Worm (Caenorhabditis elegans) whole organism, L4 larva: ENCODE results near the gene F56C9.10.

ENCODE experiments used
- ceh-82 ChIP-seq: sonication (generic microtip); optimal IDR thresholded peaks from 2 replicates; lab custom pipeline; 2017; ENCODE audit warnings: missing biosample characterization, missing genetic modification characterization
- fos-1 ChIP-seq: fragments of 150-350 bp; optimal IDR thresholded peaks from 2 replicates; lab custom pipeline; 2014; ENCODE audit warnings: missing biosample characterization, missing genetic modification characterization
- lin-38 ChIP-seq: fragments of 200-800 bp; sonication (Bioruptor generic); IDR thresholded peaks from 2 replicates; pipeline ENCODE4 v1.3.6; 2022; ENCODE audit warnings: missing genetic modification reagents, missing genetic modification characterization, missing compliant biosample characterization
- nhr-11 ChIP-seq: fragments of 150-350 bp; optimal IDR thresholded peaks from 2 replicates; lab custom pipeline; 2014; ENCODE audit warnings: missing biosample characterization, missing genetic modification characterization
- sdz-12 ChIP-seq: fragments of 200-800 bp; sonication (Bioruptor generic); optimal IDR thresholded peaks from 2 replicates; lab custom pipeline; 2018; ENCODE audit warnings: mild to moderate bottlenecking, missing genetic modification characterization, missing compliant biosample characterization
- set-16 ChIP-seq: fragments of 200-800 bp; sonication (Bioruptor generic); IDR thresholded peaks from 2 replicates; pipeline ENCODE4 v1.3.6; 2022; ENCODE audit warnings: missing genetic modification reagents, missing genetic modification characterization, missing compliant biosample characterization
- ztf-11 ChIP-seq: fragments of 150-350 bp; optimal IDR thresholded peaks from 2 replicates; lab custom pipeline; 2014; ENCODE audit warnings: missing biosample characterization, missing genetic modification characterization

DNA sequence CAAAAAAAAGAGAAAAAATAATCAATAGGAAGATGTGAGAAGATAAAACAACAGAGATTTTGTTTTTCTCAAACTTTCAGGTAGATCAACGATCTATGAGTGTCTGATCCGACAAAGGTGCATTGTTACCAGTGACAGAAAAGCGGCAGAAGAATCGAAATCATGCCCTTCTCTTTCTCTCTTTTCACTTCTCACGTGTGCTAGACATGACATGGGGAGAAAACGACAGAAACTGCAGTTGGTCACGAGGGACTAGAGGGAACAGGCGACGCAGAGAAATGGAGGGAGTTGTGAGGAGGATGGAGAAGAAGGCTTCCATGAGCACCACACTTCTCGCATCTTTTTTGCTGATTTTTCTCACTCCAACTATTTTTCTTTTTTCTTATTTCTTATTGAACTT is at the start of gene F56C9.10:
- peak; percentile 65 for TF ChIP-seq set-16
- TF ChIP-seq fos-1 (tag; lab: Kevin White, UChicago), result no peak
- no peak for TF ChIP-seq sdz-12
- TF ChIP-seq ceh-82 (tag; lab: Kevin White, UChicago), result no peak
- no peak for TF ChIP-seq ztf-11
- peak; percentile 89 for TF ChIP-seq nhr-11
- peak; percentile 58 for TF ChIP-seq lin-38 (GFP tag; lab: Robert Waterston, UW)
